Worm (Caenorhabditis elegans) whole organism, young adult: ENCODE results near the gene hog-1.

Source experiments
- B0019.2 ChIP-seq: fragments of 200-800 bp; sonication (Bioruptor generic); conservative IDR thresholded peaks from 2 replicates; pipeline ENCODE4 v1.3.6; 2022; ENCODE audit warnings: missing genetic modification reagents, missing genetic modification characterization, missing compliant biosample characterization
- B0261.1 ChIP-seq: sonication (generic microtip); optimal IDR thresholded peaks from 2 replicates; lab custom pipeline; 2016; ENCODE audit warnings: mild to moderate bottlenecking, missing genetic modification characterization, moderate library complexity, missing compliant biosample characterization
- D2030.7 ChIP-seq: fragments of 200-800 bp; sonication (Bioruptor generic); IDR thresholded peaks from 2 replicates; pipeline ENCODE4 v1.3.6; 2022; ENCODE audit warnings: missing genetic modification reagents, missing genetic modification characterization, missing compliant biosample characterization
- F22D6.2 ChIP-seq: sonication (generic microtip); optimal IDR thresholded peaks from 2 replicates; lab custom pipeline; 2016; ENCODE audit warnings: mild to moderate bottlenecking, missing genetic modification characterization, missing compliant biosample characterization
- F39B2.1 ChIP-seq: fragments of 200-800 bp; sonication (Bioruptor generic); IDR thresholded peaks from 2 replicates; pipeline ENCODE4 v1.3.6; 2022; ENCODE audit warnings: missing genetic modification reagents, missing genetic modification characterization, missing compliant biosample characterization
- F49E8.2 ChIP-seq: sonication (generic microtip); optimal IDR thresholded peaks from 3 replicates; lab custom pipeline; 2017; ENCODE audit warnings: missing genetic modification characterization, mild to moderate bottlenecking, missing compliant biosample characterization, antibody characterized with exemption, moderate library complexity; ENCODE audit not compliant: insufficient read depth
- F52B5.7 ChIP-seq: sonication (generic microtip); optimal IDR thresholded peaks from 2 replicates; lab custom pipeline; 2016; ENCODE audit warnings: mild to moderate bottlenecking, missing genetic modification characterization, missing compliant biosample characterization
- F55B11.4 ChIP-seq: sonication (generic microtip); optimal IDR thresholded peaks from 2 replicates; lab custom pipeline; 2016; ENCODE audit warnings: missing compliant biosample characterization, missing genetic modification characterization, borderline replicate concordance; ENCODE audit not compliant: insufficient read depth
- F57C9.4 ChIP-seq: sonication (generic microtip); optimal IDR thresholded peaks from 2 replicates; lab custom pipeline; 2017; ENCODE audit warnings: mild to moderate bottlenecking, missing genetic modification characterization, missing compliant biosample characterization
- K11D2.4 ChIP-seq: fragments of 200-800 bp; sonication (Bioruptor generic); IDR thresholded peaks from 2 replicates; pipeline ENCODE4 v1.3.6; 2022; ENCODE audit warnings: missing genetic modification reagents, missing genetic modification characterization, missing compliant biosample characterization
- atf-7 ChIP-seq: sonication (generic microtip); optimal IDR thresholded peaks from 2 replicates; lab custom pipeline; 2017; ENCODE audit warnings: mild to moderate bottlenecking, missing genetic modification characterization, missing compliant biosample characterization
- bed-2 ChIP-seq: fragments of 200-800 bp; sonication (Bioruptor generic); IDR thresholded peaks from 2 replicates; pipeline ENCODE4 v1.3.6; 2022; ENCODE audit warnings: missing genetic modification reagents, missing genetic modification characterization, missing compliant biosample characterization
- cebp-1 ChIP-seq, 2 experiments: fragments of 200-800 bp in 1 of 2; sonication (Bioruptor generic) in 1 of 2; sonication (generic microtip) in 1 of 2; IDR thresholded peaks in 1 of 2; optimal IDR thresholded peaks in 1 of 2; 2 replicates each; pipeline versions ENCODE4 v1.3.6 to Lab custom; 2017 to 2022; ENCODE audit warnings: missing compliant biosample characterization in 2 of 2, missing genetic modification characterization in 2 of 2, mild to moderate bottlenecking in 1 of 2, missing genetic modification reagents in 1 of 2, moderate library complexity in 1 of 2
- cebp-2 ChIP-seq: fragments of 200-800 bp; sonication (Bioruptor generic); IDR thresholded peaks from 2 replicates; pipeline ENCODE4 v1.3.6; 2022; ENCODE audit warnings: missing genetic modification characterization, missing compliant biosample characterization
- ceh-100 ChIP-seq: fragments of 200-800 bp; sonication (Bioruptor generic); IDR thresholded peaks from 2 replicates; pipeline ENCODE4 v1.3.6; 2022; ENCODE audit warnings: missing genetic modification reagents, missing genetic modification characterization, missing compliant biosample characterization
- ceh-27 ChIP-seq: fragments of 200-800 bp; sonication (Bioruptor generic); optimal IDR thresholded peaks from 2 replicates; lab custom pipeline; 2018; ENCODE audit warnings: mild to moderate bottlenecking, missing genetic modification characterization, moderate library complexity, missing compliant biosample characterization
- ceh-58 ChIP-seq: fragments of 200-800 bp; sonication (Bioruptor generic); IDR thresholded peaks from 2 replicates; pipeline ENCODE4 v1.3.6; 2022; ENCODE audit warnings: missing genetic modification characterization, missing compliant biosample characterization
- dpl-1 ChIP-seq: fragments of 150-350 bp; optimal IDR thresholded peaks from 2 replicates; lab custom pipeline; 2014; ENCODE audit warnings: missing biosample characterization, missing genetic modification reagents, missing genetic modification characterization
- egl-18 ChIP-seq: fragments of 200-800 bp; sonication (Bioruptor generic); IDR thresholded peaks from 2 replicates; pipeline ENCODE4 v1.3.6; 2022; ENCODE audit warnings: missing genetic modification reagents, missing genetic modification characterization, missing compliant biosample characterization
- ekl-4 ChIP-seq: fragments of 200-800 bp; sonication (Bioruptor generic); IDR thresholded peaks from 2 replicates; pipeline ENCODE4 v1.3.6; 2022; ENCODE audit warnings: missing genetic modification reagents, missing genetic modification characterization, missing compliant biosample characterization
- fkh-3 ChIP-seq: sonication (generic microtip); optimal IDR thresholded peaks from 2 replicates; lab custom pipeline; 2016; ENCODE audit warnings: mild to moderate bottlenecking, missing genetic modification characterization, missing compliant biosample characterization
- him-1 ChIP-seq: sonication (generic microtip); optimal IDR thresholded peaks from 2 replicates; lab custom pipeline; 2016; ENCODE audit warnings: missing genotype, missing genetic modification reagents, missing genetic modification characterization, missing compliant biosample characterization
- hmg-20 ChIP-seq: fragments of 200-800 bp; sonication (Bioruptor generic); IDR thresholded peaks from 2 replicates; pipeline ENCODE4 v1.3.6; 2022; ENCODE audit warnings: missing genetic modification reagents, missing genetic modification characterization, missing compliant biosample characterization
- hrde-1 ChIP-seq: sonication (generic microtip); optimal IDR thresholded peaks from 2 replicates; lab custom pipeline; 2016; ENCODE audit warnings: missing genetic modification characterization, mild to moderate bottlenecking, missing compliant biosample characterization, moderate library complexity, missing genotype, missing genetic modification reagents, borderline replicate concordance
- nfyb-1 ChIP-seq: fragments of 200-800 bp; sonication (Bioruptor generic); IDR thresholded peaks from 2 replicates; pipeline ENCODE4 v1.3.6; 2022; ENCODE audit warnings: missing genetic modification reagents, missing genetic modification characterization, missing compliant biosample characterization
- nhr-80 ChIP-seq: sonication (generic microtip); optimal IDR thresholded peaks from 2 replicates; lab custom pipeline; 2016; ENCODE audit warnings: missing genetic modification characterization, missing compliant biosample characterization
- rpc-1 ChIP-seq, 2 experiments: fragments of 150-350 bp in 1 of 2; sonication (generic microtip) in 1 of 2; optimal IDR thresholded peaks; 2 replicates each; lab custom pipeline; 2014 to 2018; ENCODE audit warnings: missing biosample characterization in 1 of 2, missing genetic modification characterization in 1 of 2, missing genetic modification reagents in 1 of 2, missing genotype in 1 of 2
- sea-2 ChIP-seq: fragments of 200-800 bp; sonication (Bioruptor generic); IDR thresholded peaks from 2 replicates; pipeline ENCODE4 v1.3.6; 2022; ENCODE audit warnings: missing genetic modification characterization, missing compliant biosample characterization
- somi-1 ChIP-seq: fragments of 200-800 bp; sonication (Bioruptor generic); optimal IDR thresholded peaks from 2 replicates; lab custom pipeline; 2018; ENCODE audit warnings: mild to moderate bottlenecking, missing genetic modification characterization, missing compliant biosample characterization
- xnd-1 ChIP-seq: sonication (generic microtip); optimal IDR thresholded peaks from 2 replicates; lab custom pipeline; 2016; ENCODE audit warnings: missing genotype, missing genetic modification reagents, missing genetic modification characterization, missing compliant biosample characterization
- zfh-2 ChIP-seq: fragments of 200-800 bp; sonication (Bioruptor generic); conservative IDR thresholded peaks from 2 replicates; pipeline ENCODE4 v1.3.6; 2022; ENCODE audit warnings: missing genetic modification reagents, missing genetic modification characterization, missing compliant biosample characterization
- ztf-25 ChIP-seq: fragments of 200-800 bp; sonication (Bioruptor generic); IDR thresholded peaks from 2 replicates; pipeline ENCODE4 v1.3.6; 2022; ENCODE audit warnings: missing genetic modification reagents, missing genetic modification characterization, missing compliant biosample characterization
- ztf-6 ChIP-seq: fragments of 200-800 bp; sonication (Bioruptor generic); IDR thresholded peaks from 2 replicates; pipeline ENCODE4 v1.3.6; 2022; ENCODE audit warnings: missing genetic modification reagents, missing genetic modification characterization, missing compliant biosample characterization

Gene hog-1

DNA sequence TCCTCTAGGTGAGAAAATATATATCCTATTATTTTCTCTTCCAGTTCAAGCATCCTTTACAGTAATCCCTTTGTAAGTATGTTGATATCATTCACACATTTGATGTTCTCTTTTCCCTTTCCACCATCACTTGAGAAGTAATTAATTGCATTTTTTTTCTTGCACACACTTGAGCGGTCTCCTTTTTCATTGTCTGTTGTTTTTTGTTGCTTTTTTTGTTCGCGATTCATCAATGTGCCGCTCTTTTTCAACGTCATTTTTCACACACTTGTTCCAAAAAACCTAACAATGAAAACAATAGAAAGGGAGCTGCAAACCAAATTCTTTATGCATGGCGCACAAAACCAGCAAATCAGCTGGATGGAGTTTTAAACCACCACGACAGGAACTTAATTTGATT is 21.5 kb upstream of the hog-1 start, which contains the start of gene F49E10.4:
Gene F49E10.4, plus strand, starts transcription at position 301 of the 400 bp plus-strand sequence.
- TF ChIP-seq ceh-27 (peak; percentile 35), egl-18 (GFP tag; lab: Robert Waterston, UW) (no peak)

DNA sequence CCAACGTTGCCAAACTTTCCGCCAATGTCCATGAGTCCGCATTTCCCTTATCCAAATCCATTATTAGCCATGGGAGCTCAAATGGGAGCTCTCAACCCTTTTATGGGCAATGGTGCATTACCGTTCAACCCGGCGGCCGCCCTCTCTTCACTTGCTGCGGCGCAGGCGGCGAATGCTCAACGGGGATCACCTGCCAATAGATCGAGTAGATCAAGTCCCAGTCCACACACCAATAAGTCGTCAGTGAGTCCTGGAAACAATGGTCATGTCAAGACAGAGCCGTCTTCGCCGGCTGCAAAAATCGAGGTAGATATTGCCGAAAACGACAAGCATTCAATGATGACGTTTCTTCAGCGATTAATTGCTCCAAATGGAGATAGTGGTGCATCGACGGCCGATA is 18.1 kb upstream of the hog-1 start:
- TF ChIP-seq D2030.7 (GFP tag; lab: Robert Waterston, UW) (no peak), zfh-2 (GFP tag; lab: Robert Waterston, UW) (peak; percentile 56), rpc-1 (optimal IDR thresholded peaks at IDR 0.05; lab: Kevin White, UChicago) (no peak), rpc-1 (tag; optimal IDR thresholded peaks at IDR 0.05; lab: Kevin White, UChicago) (no peak), B0019.2 (GFP tag; lab: Robert Waterston, UW) (no peak), somi-1 (GFP tag; lab: Kevin White, UChicago) (no peak), ceh-58 (GFP tag; lab: Robert Waterston, UW) (no peak), cebp-2 (GFP tag; lab: Robert Waterston, UW) (0 out of 2 replicates have a peak, but pooled peaks have one; percentile 67), bed-2 (GFP tag; lab: Robert Waterston, UW) (no peak), ztf-25 (GFP tag; lab: Robert Waterston, UW) (0 out of 2 replicates have a peak, but pooled peaks have one; percentile 10), dpl-1 (GFP tag; lab: Kevin White, UChicago) (no peak), xnd-1 (no peak), B0261.1 (tag; lab: Kevin White, UChicago) (no peak), F55B11.4 (no peak)

DNA sequence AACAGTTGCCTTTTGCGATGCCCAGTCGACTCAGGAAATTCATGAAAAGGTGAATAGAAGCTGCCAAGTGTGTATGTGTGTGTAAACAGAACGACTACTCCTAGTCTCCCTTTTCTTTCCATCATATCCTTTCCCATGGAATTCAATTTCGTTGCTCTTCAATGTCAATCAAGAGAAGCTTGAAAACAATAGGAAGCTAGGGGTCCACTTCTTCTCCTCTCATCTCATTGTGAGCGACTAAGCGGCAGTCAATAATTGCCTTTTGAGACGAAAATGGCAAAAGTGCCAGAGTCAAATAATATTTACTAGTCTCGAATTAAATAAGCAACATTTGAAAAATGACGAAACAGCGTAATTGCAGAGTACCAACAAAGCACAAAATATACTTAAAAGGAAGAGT is 15.5 kb upstream of the hog-1 start:
- TF ChIP-seq ceh-100 (GFP tag; lab: Robert Waterston, UW) = no peak
- TF ChIP-seq F22D6.2 = no peak
- no peak for TF ChIP-seq B0019.2 (GFP tag; lab: Robert Waterston, UW)
- TF ChIP-seq hrde-1 = no peak
- no peak for TF ChIP-seq dpl-1 (GFP tag; lab: Kevin White, UChicago)
- TF ChIP-seq F57C9.4 (tag; lab: Kevin White, UChicago) = no peak
- no peak for TF ChIP-seq rpc-1 (optimal IDR thresholded peaks at IDR 0.05; lab: Kevin White, UChicago)
- TF ChIP-seq rpc-1 (tag; optimal IDR thresholded peaks at IDR 0.05; lab: Kevin White, UChicago) = no peak
- TF ChIP-seq ztf-6 (GFP tag; lab: Robert Waterston, UW) = no peak
- TF ChIP-seq cebp-1 (GFP tag; IDR thresholded peaks at IDR 0.05; lab: Robert Waterston, UW) = no peak
- TF ChIP-seq cebp-1 (tag; optimal IDR thresholded peaks at IDR 0.05; lab: Kevin White, UChicago) = no peak
- TF ChIP-seq atf-7 (tag; lab: Kevin White, UChicago) = no peak
- TF ChIP-seq fkh-3 (tag; lab: Kevin White, UChicago) = no peak
- no peak for TF ChIP-seq K11D2.4 (GFP tag; lab: Robert Waterston, UW)
- TF ChIP-seq ekl-4 (GFP tag; lab: Robert Waterston, UW) = no peak

DNA sequence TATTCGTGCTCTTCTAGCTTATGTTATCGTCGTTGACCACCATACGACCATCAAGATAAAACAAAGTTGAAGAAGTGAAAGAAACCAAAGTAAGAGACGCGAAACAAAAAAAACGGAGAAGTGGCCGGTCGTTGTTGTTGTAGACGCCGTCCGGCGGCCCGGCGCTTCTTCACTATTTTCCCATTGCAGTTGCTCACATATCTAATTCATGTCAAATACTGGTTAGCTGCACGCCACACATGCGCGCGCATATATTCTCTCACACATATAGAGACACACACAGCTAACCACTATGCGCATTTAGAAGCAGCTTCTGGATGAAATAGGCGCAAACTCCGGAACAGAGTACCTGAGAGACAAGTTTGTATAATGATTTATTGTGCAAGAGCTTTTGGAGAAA is 14.0 kb upstream of the hog-1 start:
- TF ChIP-seq xnd-1 (no peak), hrde-1 (no peak), nfyb-1 (GFP tag; lab: Robert Waterston, UW) (no peak), F39B2.1 (GFP tag; lab: Robert Waterston, UW) (no peak), hmg-20 (GFP tag; lab: Robert Waterston, UW) (no peak), F49E8.2 (no peak), F57C9.4 (tag; lab: Kevin White, UChicago) (no peak), ceh-58 (GFP tag; lab: Robert Waterston, UW) (no peak), nhr-80 (tag; lab: Kevin White, UChicago) (no peak), sea-2 (no peak), ceh-100 (GFP tag; lab: Robert Waterston, UW) (no peak), cebp-2 (GFP tag; lab: Robert Waterston, UW) (no peak), him-1 (tag; lab: Kevin White, UChicago) (no peak), F52B5.7 (no peak), egl-18 (GFP tag; lab: Robert Waterston, UW) (no peak)
- TF ChIP-seq, all 124 proteins: peak for 0
